Fruit fly (Drosophila melanogaster): Measurements from ENCODE around the gene Slbp.

Gene Slbp

dm6 chr3R:29138407-29138806 is 14.7 kb downstream of the Slbp start, which contains the start of the genes Alg13 and superdeath (continued):
- TF ChIP-seq CG31388 (GFP tag; optimal IDR thresholded peaks at IDR 0.05) (no peak), CG5180 (GFP tag; optimal IDR thresholded peaks at IDR 0.05) (no peak), B-H1 (GFP tag; IDR thresholded peaks at IDR 0.05) (no peak), Optix (GFP tag; IDR thresholded peaks at IDR 0.05) (no peak), CG18011 (GFP tag; optimal IDR thresholded peaks at IDR 0.05) (no peak), unc-4 (GFP tag; IDR thresholded peaks at IDR 0.05; ENCODE audit: partially characterized antibody) (no peak), CG6272 (GFP tag; IDR thresholded peaks at IDR 0.05) (no peak), CG4424 (GFP tag; optimal IDR thresholded peaks at IDR 0.05) (peak; percentile 20), Tbp (GFP tag; optimal IDR thresholded peaks at IDR 0.05) (no peak), kay (GFP tag; optimal IDR thresholded peaks at IDR 0.05) (no peak), CG11696 (GFP tag; IDR thresholded peaks at IDR 0.05) (no peak), CG2202 (tag; optimal IDR thresholded peaks at IDR 0.05) (no peak), CG34376 (GFP tag; optimal IDR thresholded peaks at IDR 0.05) (peak; percentile 1), CG12769 (tag; optimal IDR thresholded peaks at IDR 0.05) (no peak), CG30020 (tag; optimal IDR thresholded peaks at IDR 0.05) (no peak), phol (tag; optimal IDR thresholded peaks at IDR 0.05) (peak; percentile 7), HHEX (GFP tag; optimal IDR thresholded peaks at IDR 0.05) (no peak), CG3847 (GFP tag; IDR thresholded peaks at IDR 0.05) (no peak), Sox100B (GFP tag; optimal IDR thresholded peaks at IDR 0.05) (no peak), ATbp (GFP tag; optimal IDR thresholded peaks at IDR 0.05) (peak; percentile 49), bigmax (GFP tag; optimal IDR thresholded peaks at IDR 0.05) (no peak), CG6791 (GFP tag; IDR thresholded peaks at IDR 0.05; ENCODE audit: partially characterized antibody) (no peak), CG34224 (GFP tag; IDR thresholded peaks at IDR 0.05; ENCODE audit: partially characterized antibody) (no peak), lola (GFP tag; optimal IDR thresholded peaks at IDR 0.05) (no peak), fru (optimal IDR thresholded peaks at IDR 0.05) (no peak), dm (GFP tag; optimal IDR thresholded peaks at IDR 0.05) (no peak), Dp (GFP tag; optimal IDR thresholded peaks at IDR 0.05) (peak; percentile 10), CG13296 (GFP tag; optimal IDR thresholded peaks at IDR 0.05) (peak; percentile 23), bsh (GFP tag; optimal IDR thresholded peaks at IDR 0.05) (peak in 1 of 2 experiments; percentile 14), emc (GFP tag; optimal IDR thresholded peaks at IDR 0.05) (no peak), nerfin-1 (tag; optimal IDR thresholded peaks at IDR 0.05) (peak; percentile 12), CG7556 (GFP tag; optimal IDR thresholded peaks at IDR 0.05) (no peak), CG18619 (GFP tag; optimal IDR thresholded peaks at IDR 0.05) (no peak), amos (GFP tag; IDR thresholded peaks at IDR 0.05; ENCODE audit: partially characterized antibody) (no peak), CG4282 (GFP tag; optimal IDR thresholded peaks at IDR 0.05) (no peak), CTCF (GFP tag; optimal IDR thresholded peaks at IDR 0.05) (peak; percentile 2), chm (GFP tag; IDR thresholded peaks at IDR 0.05) (no peak), fd64A (GFP tag; optimal IDR thresholded peaks at IDR 0.05) (peak; percentile 22), Myb (GFP tag; optimal IDR thresholded peaks at IDR 0.05) (peak; percentile 92), Doc2 (GFP tag; IDR thresholded peaks at IDR 0.05) (no peak), CG16779 (GFP tag; IDR thresholded peaks at IDR 0.05) (no peak), CG9876 (GFP tag; optimal IDR thresholded peaks at IDR 0.05) (no peak), crc (GFP tag; optimal IDR thresholded peaks at IDR 0.05) (no peak), CG12942 (GFP tag; optimal IDR thresholded peaks at IDR 0.05) (no peak), CG13287 (GFP tag; IDR thresholded peaks at IDR 0.05; ENCODE audit: partially characterized antibody) (no peak; the same call in 1 of the 2 replicates), NC2β (GFP tag; optimal IDR thresholded peaks at IDR 0.05) (no peak), MESR4 (GFP tag; optimal IDR thresholded peaks at IDR 0.05) (peak; percentile 24)

Data from whole organism, embryonic.